Worm (Caenorhabditis elegans) whole organism, L4 larva: Measurements from ENCODE around the gene hda-4.

Experiments
- D1046.2 ChIP-seq: fragments of 200-800 bp; sonication (Bioruptor generic); IDR thresholded peaks from 2 replicates; pipeline ENCODE4 v1.3.6; 2022; ENCODE audit warnings: missing genetic modification characterization, missing compliant biosample characterization
- F10B5.3 ChIP-seq: sonication (generic microtip); optimal IDR thresholded peaks from 2 replicates; lab custom pipeline; 2016; ENCODE audit warnings: mild to moderate bottlenecking, missing genetic modification characterization, missing compliant biosample characterization
- F44E2.7 ChIP-seq: fragments of 200-800 bp; sonication (Bioruptor generic); IDR thresholded peaks from 2 replicates; pipeline ENCODE4 v2.1.2; 2022; ENCODE audit warnings: missing genetic modification characterization, missing compliant biosample characterization
- ZK337.2 ChIP-seq: fragments of 200-800 bp; sonication (Bioruptor generic); IDR thresholded peaks from 2 replicates; pipeline ENCODE4 v1.3.6; 2022; ENCODE audit warnings: missing genetic modification reagents, missing genetic modification characterization, missing compliant biosample characterization
- aha-1 ChIP-seq: fragments of 150-350 bp; peaks from one replicate; lab custom pipeline; 2014; ENCODE audit warnings: missing biosample characterization, missing genetic modification characterization
- attf-4 ChIP-seq: sonication (generic microtip); optimal IDR thresholded peaks from 3 replicates; lab custom pipeline; 2017; ENCODE audit warnings: missing biosample characterization, missing genetic modification characterization
- ceh-28 ChIP-seq: fragments of 150-350 bp; optimal IDR thresholded peaks from 2 replicates; lab custom pipeline; 2014; ENCODE audit warnings: missing biosample characterization, missing genetic modification reagents, missing genetic modification characterization
- ceh-32 ChIP-seq: sonication (generic microtip); optimal IDR thresholded peaks from 2 replicates; lab custom pipeline; 2016; ENCODE audit warnings: mild to moderate bottlenecking, missing genetic modification characterization, missing compliant biosample characterization; ENCODE audit not compliant: poor library complexity
- cey-2 ChIP-seq: sonication (generic microtip); optimal IDR thresholded peaks from 3 replicates; lab custom pipeline; 2017; ENCODE audit warnings: missing genetic modification characterization, mild to moderate bottlenecking, missing compliant biosample characterization, antibody characterized with exemption, borderline replicate concordance; ENCODE audit not compliant: insufficient read depth
- ctbp-1 ChIP-seq: fragments of 200-800 bp; sonication (Bioruptor generic); IDR thresholded peaks from 2 replicates; pipeline ENCODE4 v1.3.6; 2022; ENCODE audit warnings: missing genetic modification reagents, missing genetic modification characterization, missing compliant biosample characterization
- daf-16 ChIP-seq, 3 experiments: sonication (generic microtip); optimal IDR thresholded peaks; 2 replicates each; lab custom pipeline; 2016 to 2017; ENCODE audit warnings: missing genetic modification characterization in 3 of 3, missing genetic modification reagents in 3 of 3, mild to moderate bottlenecking in 2 of 3, missing compliant biosample characterization in 2 of 3, missing biosample characterization in 1 of 3, moderate library complexity in 1 of 3
- daf-19 ChIP-seq: fragments of 200-800 bp; sonication (Bioruptor generic); conservative IDR thresholded peaks from 2 replicates; pipeline ENCODE4 v1.3.6; 2022; ENCODE audit warnings: missing genetic modification characterization, missing compliant biosample characterization
- dmd-6 ChIP-seq: fragments of 200-800 bp; sonication (Bioruptor generic); IDR thresholded peaks from 2 replicates; pipeline ENCODE4 v1.3.6; 2022; ENCODE audit warnings: missing genetic modification reagents, missing genetic modification characterization, missing compliant biosample characterization
- dmd-8 ChIP-seq: fragments of 200-800 bp; sonication (Bioruptor generic); IDR thresholded peaks from 2 replicates; pipeline ENCODE4 v1.3.6; 2022; ENCODE audit warnings: missing genetic modification characterization, missing compliant biosample characterization
- dpl-1 ChIP-seq: fragments of 150-350 bp; optimal IDR thresholded peaks from 2 replicates; lab custom pipeline; 2014; ENCODE audit warnings: missing biosample characterization, missing genetic modification reagents, missing genetic modification characterization
- dve-1 ChIP-seq: sonication (generic microtip); optimal IDR thresholded peaks from 2 replicates; lab custom pipeline; 2017; ENCODE audit warnings: antibody characterized with exemption, mild to moderate bottlenecking, missing genetic modification characterization, missing compliant biosample characterization; ENCODE audit not compliant: insufficient read depth
- egl-27 ChIP-seq: sonication (generic microtip); optimal IDR thresholded peaks from 3 replicates; lab custom pipeline; 2017; ENCODE audit warnings: missing biosample characterization, missing genetic modification reagents, missing genetic modification characterization
- fkh-10 ChIP-seq: fragments of 150-350 bp; optimal IDR thresholded peaks from 2 replicates; lab custom pipeline; 2014; ENCODE audit warnings: missing biosample characterization, missing genetic modification reagents, missing genetic modification characterization
- fos-1 ChIP-seq: fragments of 150-350 bp; optimal IDR thresholded peaks from 2 replicates; lab custom pipeline; 2014; ENCODE audit warnings: missing biosample characterization, missing genetic modification characterization
- hlh-11 ChIP-seq: fragments of 200-800 bp; sonication (Bioruptor generic); optimal IDR thresholded peaks from 2 replicates; lab custom pipeline; 2018; ENCODE audit warnings: mild to moderate bottlenecking, missing genetic modification characterization, missing compliant biosample characterization
- hlh-30 ChIP-seq: sonication (generic microtip); optimal IDR thresholded peaks from 2 replicates; lab custom pipeline; 2017; ENCODE audit warnings: antibody characterized with exemption, mild to moderate bottlenecking, missing genetic modification characterization, missing compliant biosample characterization; ENCODE audit not compliant: insufficient read depth
- hmg-1.1 ChIP-seq: fragments of 200-800 bp; sonication (Bioruptor generic); IDR thresholded peaks from 2 replicates; pipeline ENCODE4 v1.3.6; 2022; ENCODE audit warnings: missing genetic modification reagents, missing genetic modification characterization, missing compliant biosample characterization
- lin-29 ChIP-seq: fragments of 200-800 bp; sonication (Bioruptor generic); IDR thresholded peaks from 2 replicates; pipeline ENCODE4 v1.3.6; 2022; ENCODE audit warnings: missing genetic modification reagents, missing genetic modification characterization, missing compliant biosample characterization
- lsy-2 ChIP-seq, 2 experiments: fragments of 150-350 bp in 1 of 2; sonication (generic microtip) in 1 of 2; optimal IDR thresholded peaks; 2 replicates each; lab custom pipeline; 2014 to 2017; ENCODE audit warnings: missing biosample characterization in 2 of 2, missing genetic modification characterization in 2 of 2
- madf-5 ChIP-seq, 2 experiments: fragments of 200-800 bp; sonication (Bioruptor generic); IDR thresholded peaks; 2 replicates each; pipeline ENCODE4 v1.3.6; 2022; ENCODE audit warnings: missing compliant biosample characterization in 2 of 2, missing genetic modification characterization in 2 of 2
- mdl-1 ChIP-seq, 2 experiments: fragments of 150-350 bp in 1 of 2; sonication (generic microtip) in 1 of 2; optimal IDR thresholded peaks; 2 replicates each; lab custom pipeline; 2014 to 2017; ENCODE audit warnings: missing biosample characterization in 2 of 2, missing genetic modification characterization in 2 of 2
- mep-1 ChIP-seq: fragments of 150-350 bp; sonication (generic microtip); optimal IDR thresholded peaks from 3 replicates; lab custom pipeline; 2014; ENCODE audit warnings: missing biosample characterization, missing genetic modification characterization
- mes-2 ChIP-seq: sonication (generic microtip); optimal IDR thresholded peaks from 2 replicates; lab custom pipeline; 2016; ENCODE audit warnings: missing genotype, mild to moderate bottlenecking, missing genetic modification characterization, missing compliant biosample characterization; ENCODE audit not compliant: poor library complexity, severe bottlenecking
- mxl-2 ChIP-seq: fragments of 200-800 bp; sonication (Bioruptor generic); conservative IDR thresholded peaks from 2 replicates; pipeline ENCODE4 v1.3.6; 2022; ENCODE audit warnings: missing genetic modification reagents, missing genetic modification characterization, missing compliant biosample characterization
- nhr-10 ChIP-seq: fragments of 150-350 bp; optimal IDR thresholded peaks from 2 replicates; lab custom pipeline; 2014; ENCODE audit warnings: missing biosample characterization, missing genetic modification characterization
- nhr-102 ChIP-seq: sonication (generic microtip); optimal IDR thresholded peaks from 2 replicates; lab custom pipeline; 2016; ENCODE audit warnings: mild to moderate bottlenecking, missing genetic modification characterization, moderate library complexity, missing compliant biosample characterization
- nhr-11 ChIP-seq: fragments of 150-350 bp; optimal IDR thresholded peaks from 2 replicates; lab custom pipeline; 2014; ENCODE audit warnings: missing biosample characterization, missing genetic modification characterization
- nhr-111 ChIP-seq: fragments of 200-800 bp; sonication (Bioruptor generic); optimal IDR thresholded peaks from 2 replicates; lab custom pipeline; 2018; ENCODE audit warnings: mild to moderate bottlenecking, missing genetic modification characterization, missing compliant biosample characterization
- nhr-237 ChIP-seq: sonication (generic microtip); optimal IDR thresholded peaks from 2 replicates; lab custom pipeline; 2017; ENCODE audit warnings: missing biosample characterization, missing genetic modification characterization
- nhr-25 ChIP-seq: sonication (generic microtip); optimal IDR thresholded peaks from 2 replicates; lab custom pipeline; 2017; ENCODE audit warnings: missing genetic modification characterization, mild to moderate bottlenecking, missing compliant biosample characterization, antibody characterized with exemption, moderate library complexity, borderline replicate concordance; ENCODE audit not compliant: insufficient read depth
- nhr-41 ChIP-seq: fragments of 200-800 bp; sonication (Bioruptor generic); IDR thresholded peaks from 2 replicates; pipeline ENCODE4 v1.3.6; 2022; ENCODE audit warnings: missing genetic modification reagents, missing genetic modification characterization, missing compliant biosample characterization
- pha-4 ChIP-seq, 2 experiments: fragments of 150-350 bp in 1 of 2; fragments of 200-800 bp in 1 of 2; sonication (Bioruptor generic) in 1 of 2; IDR thresholded peaks in 1 of 2; optimal IDR thresholded peaks in 1 of 2; 2 replicates each; pipeline versions ENCODE4 v1.3.6 to Lab custom; 2014 to 2022; ENCODE audit warnings: missing genetic modification characterization in 2 of 2, missing genetic modification reagents in 2 of 2, missing biosample characterization in 1 of 2, missing compliant biosample characterization in 1 of 2
- sdz-12 ChIP-seq: fragments of 200-800 bp; sonication (Bioruptor generic); optimal IDR thresholded peaks from 2 replicates; lab custom pipeline; 2018; ENCODE audit warnings: mild to moderate bottlenecking, missing genetic modification characterization, missing compliant biosample characterization
- set-16 ChIP-seq: fragments of 200-800 bp; sonication (Bioruptor generic); IDR thresholded peaks from 2 replicates; pipeline ENCODE4 v1.3.6; 2022; ENCODE audit warnings: missing genetic modification reagents, missing genetic modification characterization, missing compliant biosample characterization
- spr-3 ChIP-seq: fragments of 200-800 bp; sonication (Bioruptor generic); optimal IDR thresholded peaks from 2 replicates; lab custom pipeline; 2018; ENCODE audit warnings: mild to moderate bottlenecking, missing genetic modification characterization, missing compliant biosample characterization
- tra-1 ChIP-seq: fragments of 200-800 bp; sonication (Bioruptor generic); IDR thresholded peaks from 2 replicates; pipeline ENCODE4 v1.3.6; 2022; ENCODE audit warnings: missing genetic modification reagents, missing genetic modification characterization, missing compliant biosample characterization
- unc-39 ChIP-seq: sonication (generic microtip); optimal IDR thresholded peaks from 2 replicates; lab custom pipeline; 2017; ENCODE audit warnings: missing biosample characterization, missing genetic modification characterization
- unc-62 ChIP-seq, 3 experiments: fragments of 150-350 bp in 1 of 3; sonication (generic microtip); optimal IDR thresholded peaks in 2 of 3; peaks in 1 of 3; 1 replicate in 1 of 3; 2 replicates in 2 of 3; lab custom pipeline; 2014 to 2017; ENCODE audit warnings: missing biosample characterization in 3 of 3, missing genetic modification characterization in 3 of 3, missing genetic modification reagents in 3 of 3, missing genotype in 1 of 3
- ztf-11 ChIP-seq: fragments of 150-350 bp; optimal IDR thresholded peaks from 2 replicates; lab custom pipeline; 2014; ENCODE audit warnings: missing biosample characterization, missing genetic modification characterization

Gene hda-4

DNA sequence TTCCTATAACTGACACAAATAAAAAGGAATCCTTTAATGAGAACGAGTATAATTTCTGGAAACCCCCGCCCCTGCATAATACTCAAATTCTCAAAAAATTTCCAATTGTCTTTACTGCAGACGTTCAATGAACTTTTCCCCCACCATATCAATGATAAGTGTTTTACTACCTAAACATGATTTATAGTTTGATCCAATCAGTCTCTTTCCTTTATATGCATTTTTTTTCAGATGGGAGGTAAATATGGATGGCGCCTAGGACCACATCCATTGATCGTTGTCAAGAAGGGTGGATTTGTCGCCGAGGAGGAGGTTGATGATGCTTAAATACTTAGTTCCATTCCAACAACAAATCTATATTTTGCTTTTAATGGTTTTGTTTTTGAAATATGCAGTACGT lies 57.8 kb downstream of the hda-4 start:
- peak in 1 of 2 experiments; percentile 71 for TF ChIP-seq unc-62 (GFP tag; optimal IDR thresholded peaks at IDR 0.05 in 1 of 2; lab: Kevin White, UChicago)
- no peak for TF ChIP-seq unc-62 (tag; optimal IDR thresholded peaks at IDR 0.05; lab: Kevin White, UChicago)
- no peak for TF ChIP-seq F10B5.3 (tag; lab: Kevin White, UChicago)

- no peak for TF ChIP-seq sdz-12 (GFP tag; lab: Kevin White, UChicago)
- TF ChIP-seq lin-29 (GFP tag; lab: Robert Waterston, UW): no peak
- TF ChIP-seq tra-1 (GFP tag; lab: Robert Waterston, UW): no peak
- TF ChIP-seq fos-1 (tag; lab: Kevin White, UChicago): no peak
- TF ChIP-seq cey-2 (tag; lab: Kevin White, UChicago): no peak
- TF ChIP-seq nhr-10 (tag; lab: Kevin White, UChicago): no peak
- TF ChIP-seq daf-16 (GFP tag; optimal IDR thresholded peaks at IDR 0.05; lab: Kevin White, UChicago): no peak
- TF ChIP-seq daf-16 (tag; optimal IDR thresholded peaks at IDR 0.05; lab: Kevin White, UChicago): no peak
- TF ChIP-seq set-16: peak; percentile 69
- peak; percentile 15 for TF ChIP-seq hlh-30
- TF ChIP-seq aha-1 (tag; lab: Kevin White, UChicago): peak; percentile 86
- TF ChIP-seq hmg-1.1 (GFP tag; lab: Robert Waterston, UW): no peak
Measured at ce11 chrX:16792700-16793176, 63.4 kb downstream of the hda-4 start, which contains the start of gene got-1.2. Gene got-1.2, minus strand, starts transcription at chrX:16793126.

- TF ChIP-seq F44E2.7: no peak
- TF ChIP-seq dmd-8: no peak
- TF ChIP-seq nhr-237 (tag; lab: Kevin White, UChicago): no peak
- TF ChIP-seq hmg-1.1 (GFP tag; lab: Robert Waterston, UW): peak; percentile 40; the same call in 1 of the 2 replicates
- no peak for TF ChIP-seq dpl-1 (GFP tag; lab: Kevin White, UChicago)
- TF ChIP-seq ceh-32: no peak
- no peak for TF ChIP-seq ztf-11
- TF ChIP-seq egl-27: no peak
- no peak for TF ChIP-seq nhr-111 (GFP tag; lab: Kevin White, UChicago)
- no peak for TF ChIP-seq daf-19 (GFP tag; lab: Robert Waterston, UW)
- no peak for TF ChIP-seq ZK337.2 (GFP tag; lab: Robert Waterston, UW)
- TF ChIP-seq mxl-2 (GFP tag; lab: Robert Waterston, UW): no peak
- TF ChIP-seq aha-1 (tag; lab: Kevin White, UChicago): peak; percentile 2
- no peak for TF ChIP-seq dve-1 (tag; lab: Kevin White, UChicago)
- TF ChIP-seq mes-2 (tag; lab: Kevin White, UChicago): no peak
- TF ChIP-seq D1046.2 (GFP tag; lab: Robert Waterston, UW): no peak
- peak; percentile 65 for TF ChIP-seq nhr-11 (tag; lab: Kevin White, UChicago)
- peak; percentile 30 for TF ChIP-seq hlh-11 (tag; lab: Kevin White, UChicago)
- no peak for TF ChIP-seq nhr-25 (tag; lab: Kevin White, UChicago)
- TF ChIP-seq mep-1 (tag; lab: Kevin White, UChicago): peak; percentile 45
- peak; percentile 8 for TF ChIP-seq fkh-10 (GFP tag; lab: Kevin White, UChicago)
- TF ChIP-seq pha-4 (GFP tag; IDR thresholded peaks at IDR 0.05; lab: Robert Waterston, UW): no peak
- TF ChIP-seq pha-4 (tag; optimal IDR thresholded peaks at IDR 0.05; lab: Kevin White, UChicago): no peak
- peak in 1 of 2 experiments; percentile 62 for TF ChIP-seq mdl-1 (tag; optimal IDR thresholded peaks at IDR 0.05; lab: Kevin White, UChicago)
- TF ChIP-seq nhr-10 (tag; lab: Kevin White, UChicago): no peak
- no peak for TF ChIP-seq nhr-102 (tag; lab: Kevin White, UChicago)
- peak; percentile 64 for TF ChIP-seq dmd-6
- no peak for TF ChIP-seq attf-4 (tag; lab: Kevin White, UChicago)
- TF ChIP-seq nhr-41: no peak
- no peak for TF ChIP-seq ceh-28 (tag; lab: Kevin White, UChicago)
- peak in 1 of 2 experiments; percentile 48 for TF ChIP-seq lsy-2 (tag; optimal IDR thresholded peaks at IDR 0.05; lab: Kevin White, UChicago)
- no peak for TF ChIP-seq madf-5 (GFP tag; IDR thresholded peaks at IDR 0.05; lab: Robert Waterston, UW)
- no peak for TF ChIP-seq fos-1 (tag; lab: Kevin White, UChicago)
- TF ChIP-seq spr-3: no peak
- TF ChIP-seq sdz-12 (GFP tag; lab: Kevin White, UChicago): no peak
- 0 out of 2 replicates have a peak, but pooled peaks have one; percentile 38 for TF ChIP-seq ctbp-1 (GFP tag; lab: Robert Waterston, UW)
- TF ChIP-seq set-16: no peak
- no peak for TF ChIP-seq unc-39 (tag; lab: Kevin White, UChicago)
Measured at ce11 chrX:16793470-16793869, 64.1 kb downstream of the hda-4 start.
